Worm (Caenorhabditis elegans) whole organism, young adult: ENCODE data around the gene zipt-2.2.

Experiments
- F22D6.2 ChIP-seq: sonication (generic microtip); optimal IDR thresholded peaks from 2 replicates; lab custom pipeline; 2016; ENCODE audit warnings: mild to moderate bottlenecking, missing genetic modification characterization, missing compliant biosample characterization
- Y53G8AR.9 ChIP-seq: fragments of 200-800 bp; sonication (Bioruptor generic); conservative IDR thresholded peaks from 2 replicates; pipeline ENCODE4 v1.3.6; 2022; ENCODE audit warnings: missing genetic modification reagents, missing genetic modification characterization, missing compliant biosample characterization
- Y95B8A.8 ChIP-seq: fragments of 200-800 bp; sonication (Bioruptor generic); IDR thresholded peaks from 2 replicates; pipeline ENCODE4 v1.3.6; 2022; ENCODE audit warnings: missing genetic modification reagents, missing genetic modification characterization, missing compliant biosample characterization
- ccch-3 ChIP-seq: fragments of 200-800 bp; sonication (Bioruptor generic); optimal IDR thresholded peaks from 2 replicates; lab custom pipeline; 2018; ENCODE audit warnings: mild to moderate bottlenecking, missing genetic modification characterization, missing compliant biosample characterization
- dpff-1 ChIP-seq: sonication (generic microtip); optimal IDR thresholded peaks from 2 replicates; lab custom pipeline; 2017; ENCODE audit warnings: mild to moderate bottlenecking, missing genetic modification characterization, missing compliant biosample characterization
- dpl-1 ChIP-seq: fragments of 150-350 bp; optimal IDR thresholded peaks from 2 replicates; lab custom pipeline; 2014; ENCODE audit warnings: missing biosample characterization, missing genetic modification reagents, missing genetic modification characterization
- gei-17 ChIP-seq: fragments of 200-800 bp; sonication (Bioruptor generic); optimal IDR thresholded peaks from 2 replicates; lab custom pipeline; 2018; ENCODE audit warnings: mild to moderate bottlenecking, missing genetic modification characterization, missing compliant biosample characterization
- him-1 ChIP-seq: sonication (generic microtip); optimal IDR thresholded peaks from 2 replicates; lab custom pipeline; 2016; ENCODE audit warnings: missing genotype, missing genetic modification reagents, missing genetic modification characterization, missing compliant biosample characterization
- lin-35 ChIP-seq, 3 experiments: fragments of 150-350 bp in 2 of 3; sonication (generic microtip) in 1 of 3; optimal IDR thresholded peaks; 2 replicates each; lab custom pipeline; 2014 to 2018; ENCODE audit warnings: missing biosample characterization in 3 of 3, missing genetic modification characterization in 3 of 3, missing genetic modification reagents in 3 of 3
- nhr-80 ChIP-seq: sonication (generic microtip); optimal IDR thresholded peaks from 2 replicates; lab custom pipeline; 2016; ENCODE audit warnings: missing genetic modification characterization, missing compliant biosample characterization
- nhr-90 ChIP-seq: sonication (generic microtip); optimal IDR thresholded peaks from 2 replicates; lab custom pipeline; 2016; ENCODE audit warnings: missing genotype, mild to moderate bottlenecking, missing genetic modification characterization, missing compliant biosample characterization
- pha-4 ChIP-seq: fragments of 150-350 bp; sonication (generic microtip); optimal IDR thresholded peaks from 2 replicates; lab custom pipeline; 2014; ENCODE audit warnings: missing biosample characterization, missing genetic modification reagents, missing genetic modification characterization
- unc-130 ChIP-seq: sonication (generic microtip); optimal IDR thresholded peaks from 2 replicates; lab custom pipeline; 2016; ENCODE audit warnings: missing genetic modification reagents, missing genetic modification characterization, missing compliant biosample characterization
- ztf-22 ChIP-seq: fragments of 200-800 bp; sonication (Bioruptor generic); optimal IDR thresholded peaks from 2 replicates; lab custom pipeline; 2018; ENCODE audit warnings: mild to moderate bottlenecking, missing genetic modification characterization, moderate library complexity, missing compliant biosample characterization

DNA sequence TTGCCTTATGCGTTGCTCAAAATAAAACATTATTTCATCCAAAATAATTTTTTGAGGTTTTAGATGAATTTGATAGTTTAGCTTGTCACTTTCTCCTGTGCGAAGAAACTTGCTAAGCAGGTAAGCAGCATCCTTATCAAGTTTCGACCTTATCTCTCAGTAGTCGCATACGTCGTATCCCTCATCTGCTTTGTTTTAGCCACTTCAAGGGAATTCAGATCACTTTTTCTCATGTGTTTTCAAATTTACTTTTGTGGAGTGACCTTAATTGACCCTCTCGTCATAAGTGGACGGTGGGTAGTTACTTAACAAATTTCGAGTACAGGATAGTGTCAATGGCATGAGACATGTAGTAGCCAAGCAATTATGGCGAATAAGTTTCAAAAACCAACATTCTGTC, 1.5 kb upstream of the zipt-2.2 start:
- no peak for TF ChIP-seq ztf-22 (GFP tag; lab: Kevin White, UChicago)
- no peak for TF ChIP-seq nhr-80
- TF ChIP-seq gei-17 (GFP tag; lab: Kevin White, UChicago): no peak
- no peak for TF ChIP-seq unc-130 (GFP tag; lab: Kevin White, UChicago)
- no peak for TF ChIP-seq Y53G8AR.9
- no peak for TF ChIP-seq F22D6.2 (tag; lab: Kevin White, UChicago)
- TF ChIP-seq nhr-90 (tag; lab: Kevin White, UChicago): no peak
- no peak for TF ChIP-seq Y95B8A.8 (GFP tag; lab: Robert Waterston, UW)
- TF ChIP-seq pha-4 (tag; lab: Kevin White, UChicago): no peak
- TF ChIP-seq ccch-3 (GFP tag; lab: Kevin White, UChicago): no peak
- no peak for TF ChIP-seq lin-35 (GFP tag; optimal IDR thresholded peaks at IDR 0.05; lab: Kevin White, UChicago)
- no peak for TF ChIP-seq dpff-1 (tag; lab: Kevin White, UChicago)
- TF ChIP-seq dpl-1: no peak
- TF ChIP-seq him-1 (tag; lab: Kevin White, UChicago): no peak
